Worm (Caenorhabditis elegans) whole organism, L4/young adult: ENCODE measurements around the gene mtg-1.

Experiments
- dao-5 ChIP-seq: sonication (generic microtip); optimal IDR thresholded peaks from 2 replicates; lab custom pipeline; 2016; ENCODE audit warnings: missing genotype, missing genetic modification characterization, moderate library complexity, missing compliant biosample characterization
- him-1 ChIP-seq: sonication (generic microtip); optimal IDR thresholded peaks from 2 replicates; lab custom pipeline; 2016; ENCODE audit warnings: missing genotype, missing genetic modification reagents, missing genetic modification characterization, missing compliant biosample characterization

DNA sequence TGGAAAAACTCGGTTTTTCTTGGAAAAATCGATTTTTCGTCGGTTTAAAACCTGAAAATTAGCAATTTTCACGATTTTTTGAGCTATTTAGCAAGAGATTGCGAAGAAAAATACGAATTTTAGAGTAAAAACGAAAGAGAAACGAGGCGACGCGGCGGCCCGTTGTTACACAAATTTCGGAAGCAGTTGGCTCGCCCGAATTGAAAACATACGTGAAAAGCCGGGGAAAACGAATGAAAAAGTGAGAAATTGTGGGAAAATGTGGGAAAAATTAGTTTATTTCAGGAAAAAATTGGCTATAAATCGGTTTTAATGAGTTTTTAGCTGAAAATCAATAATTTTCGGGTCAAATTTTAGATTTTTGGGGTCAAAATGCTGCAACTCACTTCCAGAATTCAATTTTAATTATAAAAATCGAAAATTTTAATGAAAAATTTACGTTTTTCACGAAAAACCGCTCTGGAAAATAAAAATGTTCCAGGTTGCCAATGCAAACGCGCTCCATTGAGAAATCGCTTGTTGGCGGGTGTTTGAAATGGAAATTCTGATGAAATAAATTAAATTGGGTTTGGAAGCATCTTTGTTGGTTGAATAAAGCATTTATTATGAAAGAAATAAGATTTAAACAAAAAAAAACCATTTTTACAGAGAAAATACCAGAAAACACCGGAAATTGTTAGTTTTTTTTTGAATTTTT, 649 bp upstream of the mtg-1 start, which contains the start of gene snf-6:
- TF ChIP-seq him-1 (tag; lab: Kevin White, UChicago) (no peak), dao-5 (tag; lab: Kevin White, UChicago) (no peak)
